Worm (Caenorhabditis elegans): ENCODE results near the gene ppm-1.A.

The ppm-1.A gene

DNA sequence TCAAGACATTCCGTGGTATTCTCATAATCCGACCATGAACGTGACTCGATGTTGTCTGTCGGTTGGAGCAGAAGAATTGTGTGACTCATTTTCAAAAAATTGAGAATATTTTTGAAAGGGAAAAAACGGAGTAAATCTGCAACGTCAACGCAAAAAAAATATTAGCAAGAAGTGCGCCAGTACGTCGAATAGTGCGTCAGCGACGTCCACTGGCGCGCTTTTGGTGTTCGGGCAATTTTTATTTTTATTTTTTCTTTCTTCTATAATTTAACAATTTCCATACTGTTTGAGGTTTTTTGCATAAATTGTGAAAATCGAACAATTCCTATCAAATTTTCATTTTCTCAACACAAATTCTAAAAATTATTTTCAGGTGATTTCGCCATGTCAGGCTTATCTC, 42.8 kb upstream of the ppm-1.A start, which contains the start of the genes erh-1 and lpd-9 (continued):
- TF ChIP-seq nhr-41 (GFP tag; IDR thresholded peaks at IDR 0.05) (no peak), unc-62 (GFP tag; optimal IDR thresholded peaks at IDR 0.05 in 1 of 2) (no peak), unc-62 (tag; optimal IDR thresholded peaks at IDR 0.05) (no peak), F49E8.2 (tag; optimal IDR thresholded peaks at IDR 0.05; ENCODE audit: borderline replicate concordance) (peak; percentile 33), unc-130 (GFP tag; optimal IDR thresholded peaks at IDR 0.05) (peak; percentile 19), hlh-11 (tag; optimal IDR thresholded peaks at IDR 0.05) (peak; percentile 69), tag-97 (GFP tag; IDR thresholded peaks at IDR 0.05) (no peak), ZK337.2 (GFP tag; IDR thresholded peaks at IDR 0.05) (no peak), ceh-20 (GFP tag; IDR thresholded peaks at IDR 0.05) (peak; percentile 78), lin-15B (tag; optimal IDR thresholded peaks at IDR 0.05) (no peak), nhr-6 (tag; optimal IDR thresholded peaks at IDR 0.05) (no peak), lin-1 (GFP tag; IDR thresholded peaks at IDR 0.05) (no peak), ctbp-1 (GFP tag; IDR thresholded peaks at IDR 0.05) (peak; percentile 28; the same call in 1 of the 2 replicates), nhr-48 (tag; optimal IDR thresholded peaks at IDR 0.05) (peak; percentile 66), mep-1 (tag; optimal IDR thresholded peaks at IDR 0.05) (peak; percentile 80), daf-12 (tag; optimal IDR thresholded peaks at IDR 0.05) (no peak), spr-1 (tag; optimal IDR thresholded peaks at IDR 0.05) (peak; percentile 52), F26F4.8 (GFP tag; conservative IDR thresholded peaks at IDR 0.05) (no peak), tra-1 (GFP tag; IDR thresholded peaks at IDR 0.05) (peak; percentile 42; the same call in 1 of the 2 replicates), aha-1 (tag) (no peak), gei-8 (GFP tag; optimal IDR thresholded peaks at IDR 0.05) (no peak), ama-1 (optimal IDR thresholded peaks at IDR 0.05) (no peak), rbr-2 (tag; optimal IDR thresholded peaks at IDR 0.05) (peak; percentile 77), duxl-1 (tag; optimal IDR thresholded peaks at IDR 0.05; ENCODE audit: poor library complexity) (peak; percentile 66), saeg-2 (GFP tag; IDR thresholded peaks at IDR 0.05) (no peak), pha-4 (GFP tag; IDR thresholded peaks at IDR 0.05) (peak; percentile 62; the same call in 1 of the 2 replicates), pha-4 (tag; optimal IDR thresholded peaks at IDR 0.05) (peak; percentile 82), zfp-3 (GFP tag; conservative IDR thresholded peaks at IDR 0.05) (no peak), zip-2 (tag; optimal IDR thresholded peaks at IDR 0.05) (no peak), nhr-10 (tag; optimal IDR thresholded peaks at IDR 0.05) (no peak), lin-38 (GFP tag; IDR thresholded peaks at IDR 0.05) (peak; percentile 84), nhr-42 (GFP tag; IDR thresholded peaks at IDR 0.05) (no peak), T20F7.1 (GFP tag; optimal IDR thresholded peaks at IDR 0.05) (peak; percentile 74)

DNA sequence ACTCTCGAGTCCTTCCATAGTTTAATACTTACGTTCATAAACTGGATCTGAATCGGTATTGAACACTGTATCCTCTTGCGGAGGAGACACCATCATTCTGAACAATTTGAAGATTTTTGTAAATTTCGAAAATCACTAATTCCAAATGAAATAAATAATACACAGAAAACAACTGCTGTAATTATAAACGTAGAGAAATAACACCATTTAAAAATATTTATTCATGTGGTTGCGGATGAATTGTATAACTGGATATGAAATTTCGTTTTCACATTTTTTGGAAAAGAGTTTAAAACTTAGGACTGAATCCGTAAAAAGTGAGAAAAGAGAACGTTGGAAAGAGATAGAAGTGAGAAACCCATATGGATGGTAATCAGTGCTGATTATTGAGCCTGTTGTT, 42.0 kb upstream of the ppm-1.A start, which contains the start of gene mics-1:
mics-1 (minus strand) TSS at position 101 of the 400 bp plus-strand sequence.
- TF ChIP-seq daf-19 (GFP tag; conservative IDR thresholded peaks at IDR 0.05) (0 out of 2 replicates have a peak, but pooled peaks have one; percentile 27), nhr-28 (tag; optimal IDR thresholded peaks at IDR 0.05) (no peak)

DNA sequence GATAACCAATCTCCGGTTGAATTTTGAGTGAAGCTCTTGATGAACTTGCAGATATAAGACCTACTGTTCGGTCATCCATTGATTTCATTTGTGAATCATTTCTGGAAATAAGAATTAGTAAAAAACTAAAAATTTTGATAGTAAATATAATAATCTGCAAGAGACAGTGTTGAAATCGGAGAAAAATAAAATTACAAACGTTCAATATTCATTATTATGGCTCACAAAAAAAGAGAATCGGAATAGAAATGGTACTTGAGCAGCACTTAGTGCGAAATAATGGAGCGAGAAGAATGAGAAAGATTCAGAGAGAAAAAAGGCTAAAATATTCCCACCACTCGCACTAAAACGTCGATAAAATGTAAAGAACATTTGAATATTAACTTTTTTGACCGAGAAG, 40.1 kb upstream of the ppm-1.A start, which contains the start of gene vps-54:
vps-54 (minus strand) TSS at position 101 of the 400 bp plus-strand sequence.
- TF ChIP-seq T20F7.1 (GFP tag; optimal IDR thresholded peaks at IDR 0.05) (no peak), sdz-12 (GFP tag; optimal IDR thresholded peaks at IDR 0.05) (no peak)

DNA sequence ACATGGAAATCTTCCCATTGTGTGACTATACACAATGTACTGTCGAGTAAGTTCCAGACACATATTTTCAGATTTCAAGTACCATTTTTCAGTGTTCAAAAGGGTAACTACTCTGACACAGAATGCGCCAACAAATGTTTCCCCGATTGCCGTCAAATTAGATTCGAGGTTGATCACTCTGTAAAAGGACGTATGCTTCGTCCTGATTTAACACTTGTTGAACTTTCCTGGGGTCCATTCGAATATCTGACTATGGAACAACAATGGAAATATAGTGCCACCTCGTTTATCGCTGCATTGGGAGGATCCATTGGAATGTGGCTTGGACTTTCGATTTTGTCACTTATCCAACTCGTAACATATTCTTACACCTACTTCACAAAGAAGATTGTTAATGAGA, 38.0 kb upstream of the ppm-1.A start:
- TF ChIP-seq unc-62 (GFP tag; optimal IDR thresholded peaks at IDR 0.05 in 1 of 2) (peak in 1 of 2 experiments; percentile 91), unc-62 (tag; optimal IDR thresholded peaks at IDR 0.05) (no peak), Y75B8A.6 (GFP tag; IDR thresholded peaks at IDR 0.05) (no peak), aha-1 (tag) (peak; percentile 32), duxl-1 (tag; optimal IDR thresholded peaks at IDR 0.05; ENCODE audit: poor library complexity) (no peak)

Measured in whole organism, L4 larva.